Fruit fly (Drosophila melanogaster): ENCODE data around the gene Ufd4.

The Ufd4 gene

DNA sequence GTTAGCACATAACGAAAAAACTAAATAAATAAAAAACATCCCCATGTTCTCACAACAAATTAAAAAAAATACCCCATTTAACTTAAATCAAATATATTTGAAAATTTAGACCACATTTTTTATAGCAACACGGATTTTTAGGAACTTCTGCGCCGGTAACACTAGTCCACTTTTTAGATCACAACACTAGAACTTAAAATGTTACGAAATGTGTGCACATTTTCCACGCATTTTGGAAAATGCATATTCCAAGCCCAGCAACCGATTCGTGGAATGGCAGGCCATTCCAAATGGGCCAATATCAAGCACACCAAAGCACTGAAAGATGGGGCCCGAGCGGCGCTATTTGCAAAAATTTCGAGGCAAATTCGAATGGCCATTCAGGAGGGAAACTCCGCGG is 23.5 kb downstream of the Ufd4 start, which contains the start of gene CG4957:
CG4957 (plus strand) TSS at position 185 of the 400 bp plus-strand sequence.
- TF ChIP-seq CG9139 (GFP tag; optimal IDR thresholded peaks at IDR 0.05) (no peak), CG8319 (GFP tag; optimal IDR thresholded peaks at IDR 0.05) (no peak), salr (GFP tag; optimal IDR thresholded peaks at IDR 0.05) (no peak), fd85E (GFP tag; optimal IDR thresholded peaks at IDR 0.05) (no peak), CG11762 (GFP tag; optimal IDR thresholded peaks at IDR 0.05; ENCODE audit: insufficient read depth) (no peak), CG3032 (tag; optimal IDR thresholded peaks at IDR 0.05) (no peak), CG8632 (GFP tag; optimal IDR thresholded peaks at IDR 0.05) (no peak), Sox15 (GFP tag; optimal IDR thresholded peaks at IDR 0.05) (no peak), fd59A (GFP tag; optimal IDR thresholded peaks at IDR 0.05) (no peak), Sox14 (GFP tag; optimal IDR thresholded peaks at IDR 0.05) (no peak), CG10669 (GFP tag; optimal IDR thresholded peaks at IDR 0.05) (no peak), CG10631 (GFP tag; optimal IDR thresholded peaks at IDR 0.05) (no peak)

DNA sequence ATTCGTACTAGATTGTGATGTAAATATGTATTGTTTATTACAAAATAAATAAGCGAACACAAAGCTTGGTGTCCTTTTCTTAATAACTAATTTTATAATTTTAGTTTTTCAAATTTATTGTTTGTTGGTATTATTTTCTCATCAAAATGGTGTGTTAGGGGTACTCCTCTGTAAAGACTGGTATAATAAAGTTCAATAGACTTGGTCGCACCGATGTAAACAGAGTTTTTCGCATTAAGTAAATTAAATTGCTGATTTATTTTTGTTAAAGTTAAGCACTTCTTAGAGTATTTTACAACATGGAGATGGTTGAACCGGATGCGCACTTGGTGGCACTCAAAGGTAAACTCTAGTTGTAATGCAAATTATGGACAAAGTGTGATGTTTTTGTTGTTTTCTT is 25.7 kb downstream of the Ufd4 start, which contains the start of gene CG4953:
CG4953 (plus strand) TSS at position 193 of the 400 bp plus-strand sequence.
- TF ChIP-seq CG34406 (GFP tag; optimal IDR thresholded peaks at IDR 0.05), result no peak
- TF ChIP-seq fkh (GFP tag; optimal IDR thresholded peaks at IDR 0.05), result peak; percentile 78

DNA sequence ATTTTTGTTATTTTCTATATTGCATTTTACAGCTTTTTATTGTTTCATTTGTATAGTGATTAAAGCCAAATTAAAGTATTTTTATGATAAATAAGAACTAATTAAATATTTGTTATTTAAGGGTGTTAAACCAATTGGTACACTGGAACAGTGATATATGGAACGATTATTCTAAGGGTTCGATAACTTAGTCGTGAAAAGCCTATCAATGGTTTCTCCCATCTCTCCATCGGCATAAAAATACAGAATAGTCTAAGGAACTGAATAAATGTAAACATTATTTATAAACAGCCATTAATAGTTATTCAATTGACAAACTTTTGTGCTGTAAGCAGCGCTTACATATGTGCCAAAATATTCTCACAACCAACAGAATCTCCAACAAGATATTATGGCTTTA is 27.0 kb downstream of the Ufd4 start, which contains the start of gene Mob3:
Mob3 (plus strand) TSS at position 208 of the 400 bp plus-strand sequence.
- peak; percentile 43 for TF ChIP-seq fkh (GFP tag; optimal IDR thresholded peaks at IDR 0.05)
- TF ChIP-seq cyc (GFP tag; optimal IDR thresholded peaks at IDR 0.05), result no peak
- TF ChIP-seq esn (GFP tag; optimal IDR thresholded peaks at IDR 0.05), result peak; percentile 30

DNA sequence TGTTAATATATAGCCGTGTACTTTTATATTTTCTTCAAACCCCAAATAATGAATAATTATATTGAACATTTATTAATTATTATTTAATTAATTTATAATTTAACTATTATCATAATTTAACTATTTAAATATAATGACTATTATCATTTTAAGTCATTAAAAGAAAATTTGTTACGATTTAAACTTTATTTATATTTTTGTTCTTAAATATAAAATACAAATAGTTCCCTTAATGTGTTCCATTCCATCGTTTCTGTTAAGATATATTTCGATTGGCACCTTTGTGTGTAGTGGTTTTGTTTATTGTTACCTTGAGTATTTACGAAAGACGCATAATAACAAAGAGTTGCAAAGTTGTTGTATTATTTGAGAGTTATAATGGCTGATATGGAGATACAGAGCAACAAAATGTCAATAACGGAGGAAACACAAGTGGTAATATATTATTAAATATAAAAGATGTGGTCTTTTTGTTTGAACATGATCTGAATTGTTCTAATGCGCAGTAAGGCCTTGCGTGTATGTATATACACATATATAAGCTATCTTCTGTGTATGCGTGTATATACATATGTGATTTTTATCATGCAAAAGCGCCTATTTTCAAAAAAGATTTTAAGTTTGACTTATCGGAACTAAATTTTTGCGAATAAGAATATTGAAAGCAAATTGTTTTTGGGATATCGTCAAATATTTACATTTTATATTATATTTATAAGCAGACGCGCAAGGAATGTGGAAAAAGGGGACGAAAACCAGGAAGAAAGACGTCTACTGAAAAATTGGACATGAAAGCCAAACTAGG is 28.1 kb downstream of the Ufd4 start, which contains the start of gene REPTOR-BP:
REPTOR-BP (plus strand) TSS at position 296 of the 805 bp plus-strand sequence.
- no peak for TF ChIP-seq CG3919 (GFP tag; optimal IDR thresholded peaks at IDR 0.05)
- peak; percentile 31 for TF ChIP-seq Eip93F (GFP tag; optimal IDR thresholded peaks at IDR 0.05)
- TF ChIP-seq CG4318 (GFP tag; optimal IDR thresholded peaks at IDR 0.05), result no peak
- TF ChIP-seq Sox15 (GFP tag; optimal IDR thresholded peaks at IDR 0.05), result no peak
- TF ChIP-seq CG7368 (GFP tag; optimal IDR thresholded peaks at IDR 0.05), result no peak
- no peak for TF ChIP-seq OdsH (GFP tag; optimal IDR thresholded peaks at IDR 0.05)
- no peak for TF ChIP-seq CG31627 (GFP tag; optimal IDR thresholded peaks at IDR 0.05)
- TF ChIP-seq eg (GFP tag; IDR thresholded peaks at IDR 0.05), result no peak
- TF ChIP-seq lz (GFP tag; optimal IDR thresholded peaks at IDR 0.05), result no peak
- TF ChIP-seq CG1621 (tag; optimal IDR thresholded peaks at IDR 0.05), result no peak
- no peak for TF ChIP-seq CG8119 (GFP tag; IDR thresholded peaks at IDR 0.05)
- TF ChIP-seq Hr38 (GFP tag; optimal IDR thresholded peaks at IDR 0.05), result no peak
- TF ChIP-seq pdm3 (GFP tag; optimal IDR thresholded peaks at IDR 0.05), result no peak
- TF ChIP-seq fkh (GFP tag; optimal IDR thresholded peaks at IDR 0.05), result peak; percentile 64
- TF ChIP-seq CG6808 (GFP tag; optimal IDR thresholded peaks at IDR 0.05), result no peak
- TF ChIP-seq fd85E (GFP tag; optimal IDR thresholded peaks at IDR 0.05), result no peak
- no peak for TF ChIP-seq Lpt (GFP tag; optimal IDR thresholded peaks at IDR 0.05)
- no peak for TF ChIP-seq CG6276 (GFP tag; optimal IDR thresholded peaks at IDR 0.05)
- TF ChIP-seq CG6163 (GFP tag; IDR thresholded peaks at IDR 0.05), result no peak
- TF ChIP-seq Eip78C (GFP tag), result peak; percentile 43
- TF ChIP-seq CG34406 (GFP tag; optimal IDR thresholded peaks at IDR 0.05), result no peak
- no peak for TF ChIP-seq achi (GFP tag; optimal IDR thresholded peaks at IDR 0.05)

All from whole organism, prepupa.